Fruit fly (Drosophila melanogaster) whole organism, prepupa: ENCODE data around the gene CG9705.

Experiments used
- CG10631 ChIP-seq: fragments of 200-800 bp; sonication (Bioruptor generic); optimal IDR thresholded peaks from 2 replicates; lab custom pipeline; 2016; ENCODE audit warnings: missing biosample characterization, missing genetic modification characterization
- CG10669 ChIP-seq: fragments of 200-800 bp; sonication (Bioruptor generic); optimal IDR thresholded peaks from 3 replicates; lab custom pipeline; 2018; ENCODE audit warnings: missing biosample characterization, mild to moderate bottlenecking, missing genetic modification characterization, moderate library complexity
- CG11294 ChIP-seq: fragments of 200-800 bp; sonication (Bioruptor generic); IDR thresholded peaks from 2 replicates; pipeline ENCODE4 v1.3.6; 2022; ENCODE audit warnings: missing biosample characterization, missing genetic modification characterization
- CG11902 ChIP-seq: fragments of 200-800 bp; sonication (Bioruptor generic); optimal IDR thresholded peaks from 3 replicates; lab custom pipeline; 2016; ENCODE audit warnings: missing biosample characterization, missing genetic modification characterization
- CG15336 ChIP-seq: fragments of 200-800 bp; sonication (Bioruptor generic); IDR thresholded peaks from 2 replicates; pipeline ENCODE4 v1.3.6; 2022; ENCODE audit warnings: missing biosample characterization, missing genetic modification characterization
- CG1621 ChIP-seq: fragments of 200-800 bp; sonication (Bioruptor generic); optimal IDR thresholded peaks from 3 replicates; lab custom pipeline; 2018; ENCODE audit warnings: missing biosample characterization, mild to moderate bottlenecking, missing genetic modification characterization
- CG3032 ChIP-seq: fragments of 200-800 bp; optimal IDR thresholded peaks from 2 replicates; lab custom pipeline; 2019; ENCODE audit warnings: missing biosample characterization, mild to moderate bottlenecking, missing genetic modification characterization, moderate library complexity
- CG31627 ChIP-seq: fragments of 200-800 bp; sonication (Bioruptor generic); optimal IDR thresholded peaks from 3 replicates; lab custom pipeline; 2016; ENCODE audit warnings: missing biosample characterization, missing genetic modification characterization
- CG3919 ChIP-seq: fragments of 200-800 bp; sonication (Bioruptor generic); optimal IDR thresholded peaks from 3 replicates; lab custom pipeline; 2016; ENCODE audit warnings: missing biosample characterization, missing genetic modification characterization
- CG6276 ChIP-seq: fragments of 200-800 bp; sonication (Bioruptor generic); optimal IDR thresholded peaks from 2 replicates; lab custom pipeline; 2017; ENCODE audit warnings: missing biosample characterization, mild to moderate bottlenecking, missing genetic modification characterization
- CG6792 ChIP-seq: fragments of 200-800 bp; sonication (Bioruptor generic); optimal IDR thresholded peaks from 3 replicates; lab custom pipeline; 2016; ENCODE audit warnings: missing biosample characterization, missing genetic modification characterization
- CG6808 ChIP-seq: fragments of 200-800 bp; sonication (Bioruptor generic); optimal IDR thresholded peaks from 3 replicates; lab custom pipeline; 2017; ENCODE audit warnings: missing biosample characterization, missing genetic modification characterization, mild to moderate bottlenecking, moderate library complexity, missing genetic modification reagents
- CG6854 ChIP-seq: fragments of 200-800 bp; sonication (Bioruptor generic); optimal IDR thresholded peaks from 2 replicates; lab custom pipeline; 2017; ENCODE audit warnings: missing biosample characterization, mild to moderate bottlenecking, missing genetic modification characterization
- CG7368 ChIP-seq: fragments of 200-800 bp; sonication (Bioruptor generic); optimal IDR thresholded peaks from 3 replicates; lab custom pipeline; 2016; ENCODE audit warnings: missing biosample characterization, missing genetic modification characterization
- Eip75B ChIP-seq: fragments of 200-800 bp; sonication (Bioruptor generic); optimal IDR thresholded peaks from 3 replicates; lab custom pipeline; 2016; ENCODE audit warnings: missing biosample characterization, missing genetic modification characterization
- Eip78C ChIP-seq: fragments of 200-800 bp; sonication (Bioruptor generic); peaks from one replicate; lab custom pipeline; 2016; ENCODE audit warnings: missing biosample characterization, missing genetic modification characterization
- Eip93F ChIP-seq: fragments of 200-800 bp; sonication (Bioruptor generic); optimal IDR thresholded peaks from 2 replicates; lab custom pipeline; 2016; ENCODE audit warnings: missing biosample characterization, mild to moderate bottlenecking, missing genetic modification characterization
- Ets21C ChIP-seq: fragments of 200-800 bp; sonication (Bioruptor generic); optimal IDR thresholded peaks from 3 replicates; lab custom pipeline; 2016; ENCODE audit warnings: missing biosample characterization, missing genetic modification characterization
- Ets96B ChIP-seq: fragments of 200-800 bp; optimal IDR thresholded peaks from 2 replicates; lab custom pipeline; 2019; ENCODE audit warnings: missing biosample characterization, mild to moderate bottlenecking, missing genetic modification characterization, moderate library complexity
- Gug ChIP-seq: fragments of 200-800 bp; sonication (Bioruptor generic); IDR thresholded peaks from 2 replicates; pipeline ENCODE4 v1.3.6; 2022; ENCODE audit warnings: missing biosample characterization, missing genetic modification characterization
- Hr38 ChIP-seq: sonication (Bioruptor generic); optimal IDR thresholded peaks from 2 replicates; lab custom pipeline; 2016; ENCODE audit warnings: missing biosample characterization, missing genetic modification characterization
- Hr39 ChIP-seq: fragments of 200-800 bp; sonication (Bioruptor generic); optimal IDR thresholded peaks from 2 replicates; lab custom pipeline; 2016; ENCODE audit warnings: missing biosample characterization, missing genetic modification characterization
- Hr4 ChIP-seq: fragments of 200-800 bp; sonication (Bioruptor generic); optimal IDR thresholded peaks from 3 replicates; lab custom pipeline; 2016; ENCODE audit warnings: missing biosample characterization, missing genetic modification characterization
- OdsH ChIP-seq: fragments of 200-800 bp; sonication (Bioruptor generic); optimal IDR thresholded peaks from 3 replicates; lab custom pipeline; 2016; ENCODE audit warnings: missing biosample characterization, missing genetic modification characterization
- Sox102F ChIP-seq: fragments of 200-800 bp; sonication (Bioruptor generic); optimal IDR thresholded peaks from 2 replicates; lab custom pipeline; 2016; ENCODE audit warnings: missing biosample characterization, mild to moderate bottlenecking, missing genetic modification characterization
- Sox14 ChIP-seq: fragments of 200-800 bp; sonication (Bioruptor generic); optimal IDR thresholded peaks from 3 replicates; lab custom pipeline; 2016; ENCODE audit warnings: missing biosample characterization, missing genetic modification characterization
- Sox15 ChIP-seq: fragments of 200-800 bp; sonication (Bioruptor generic); optimal IDR thresholded peaks from 3 replicates; lab custom pipeline; 2016; ENCODE audit warnings: missing biosample characterization, missing genetic modification characterization
- acj6 ChIP-seq: fragments of 200-800 bp; sonication (Bioruptor generic); optimal IDR thresholded peaks from 3 replicates; lab custom pipeline; 2016; ENCODE audit warnings: missing biosample characterization, missing genetic modification characterization
- cyc ChIP-seq: fragments of 200-800 bp; sonication (Bioruptor generic); optimal IDR thresholded peaks from 3 replicates; lab custom pipeline; 2016; ENCODE audit warnings: missing biosample characterization, missing genetic modification characterization
- dac ChIP-seq: fragments of 200-800 bp; sonication (Bioruptor generic); optimal IDR thresholded peaks from 2 replicates; lab custom pipeline; 2017; ENCODE audit warnings: missing biosample characterization, mild to moderate bottlenecking, missing genetic modification characterization
- dsx ChIP-seq: fragments of 200-800 bp; optimal IDR thresholded peaks from 3 replicates; lab custom pipeline; 2019; ENCODE audit warnings: missing biosample characterization, mild to moderate bottlenecking, missing genetic modification characterization, moderate library complexity; ENCODE audit not compliant: poor library complexity, severe bottlenecking
- eg ChIP-seq: fragments of 200-800 bp; sonication (Bioruptor generic); IDR thresholded peaks from 3 replicates; pipeline ENCODE4 v1.3.6; 2022; ENCODE audit warnings: missing biosample characterization, missing genetic modification characterization
- esn ChIP-seq: fragments of 200-800 bp; sonication (Bioruptor generic); optimal IDR thresholded peaks from 2 replicates; lab custom pipeline; 2016; ENCODE audit warnings: missing biosample characterization, mild to moderate bottlenecking, missing genetic modification characterization, moderate library complexity
- fd85E ChIP-seq: fragments of 200-800 bp; sonication (Bioruptor generic); optimal IDR thresholded peaks from 3 replicates; lab custom pipeline; 2016; ENCODE audit warnings: missing biosample characterization, missing genetic modification characterization
- fkh ChIP-seq: fragments of 200-800 bp; sonication (Bioruptor generic); optimal IDR thresholded peaks from 3 replicates; lab custom pipeline; 2017; ENCODE audit warnings: missing biosample characterization, mild to moderate bottlenecking, missing genetic modification characterization, moderate library complexity
- lz ChIP-seq: fragments of 200-800 bp; sonication (Bioruptor generic); optimal IDR thresholded peaks from 3 replicates; lab custom pipeline; 2016; ENCODE audit warnings: missing biosample characterization, missing genetic modification characterization
- pdm3 ChIP-seq: fragments of 200-800 bp; sonication (Bioruptor generic); optimal IDR thresholded peaks from 3 replicates; lab custom pipeline; 2016; ENCODE audit warnings: missing biosample characterization, missing genetic modification characterization
- salr ChIP-seq, 2 experiments: fragments of 200-800 bp; sonication (Bioruptor generic); optimal IDR thresholded peaks; 3 replicates each; lab custom pipeline; 2016 to 2018; ENCODE audit warnings: missing biosample characterization in 2 of 2, missing genetic modification characterization in 2 of 2, mild to moderate bottlenecking in 1 of 2
- svp ChIP-seq: fragments of 200-800 bp; sonication (Bioruptor generic); peaks from one replicate; lab custom pipeline; 2016; ENCODE audit warnings: missing biosample characterization, missing genetic modification characterization
- topi ChIP-seq: fragments of 200-800 bp; sonication (Bioruptor generic); optimal IDR thresholded peaks from 3 replicates; lab custom pipeline; 2016; ENCODE audit warnings: missing biosample characterization, missing genetic modification characterization
- vri ChIP-seq: fragments of 200-800 bp; sonication (Bioruptor generic); optimal IDR thresholded peaks from 3 replicates; lab custom pipeline; 2016; ENCODE audit warnings: missing biosample characterization, mild to moderate bottlenecking, missing genetic modification characterization

Gene CG9705

DNA sequence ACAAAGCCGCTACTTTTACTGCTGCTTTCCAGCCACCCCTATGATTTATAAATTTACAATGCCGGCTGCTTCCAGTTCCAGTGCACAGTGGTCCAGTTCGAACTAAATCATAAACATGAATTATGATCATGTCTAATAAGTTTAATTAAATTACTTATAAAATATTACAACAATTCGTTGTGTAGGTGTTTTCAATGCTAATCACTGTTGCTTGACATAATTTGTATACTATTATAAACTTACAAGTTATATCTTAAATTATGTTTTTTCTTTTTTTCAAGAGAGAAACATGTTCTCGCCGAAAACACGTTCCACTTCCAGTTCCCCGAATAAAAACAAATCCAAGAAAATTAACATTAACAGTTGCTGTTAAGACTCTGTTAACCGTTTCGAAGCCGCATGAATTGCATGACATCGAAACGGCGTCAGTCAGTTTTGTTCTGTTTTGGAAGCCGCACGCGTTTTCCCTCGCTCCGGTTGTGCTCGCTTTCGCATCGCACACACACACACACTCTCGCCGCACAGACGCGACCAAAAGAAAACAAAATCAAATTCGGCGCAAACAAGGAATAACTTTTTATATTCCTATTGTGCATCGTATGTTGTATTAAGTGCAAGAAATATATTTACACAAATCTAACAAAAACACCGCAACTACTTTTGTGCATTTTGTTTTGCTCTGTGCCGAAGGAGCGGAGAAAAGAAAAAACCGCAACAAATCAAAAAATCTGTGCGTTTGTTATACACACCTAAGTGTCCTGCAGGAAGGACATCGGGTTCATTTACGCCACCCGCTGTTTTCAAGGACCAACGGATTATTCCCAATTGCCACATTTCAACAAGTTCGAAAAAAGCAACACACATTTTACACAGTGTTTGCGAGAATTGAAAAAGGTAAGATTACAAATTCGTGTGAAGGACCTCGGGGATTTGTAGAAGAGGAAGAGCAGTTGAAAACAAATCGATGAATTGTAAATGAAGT lies 14.0 kb upstream of the CG9705 start, which contains the start of gene Nrt (continued):
- peak; percentile 60 for TF ChIP-seq Hr4 (GFP tag; lab: Kevin White, UChicago)
- peak; percentile 52 for TF ChIP-seq CG10669 (GFP tag; lab: Kevin White, UChicago)
- TF ChIP-seq CG6808 (GFP tag; lab: Kevin White, UChicago): peak; percentile 76
- peak; percentile 75 for TF ChIP-seq CG15336 (GFP tag; lab: Robert Waterston, UW)
- TF ChIP-seq CG7368 (GFP tag; lab: Kevin White, UChicago): peak; percentile 23
- no peak for TF ChIP-seq Ets21C
- no peak for TF ChIP-seq svp
- peak; percentile 55 for TF ChIP-seq OdsH (GFP tag; lab: Kevin White, UChicago)
- TF ChIP-seq fd85E (GFP tag; lab: Kevin White, UChicago): peak; percentile 23
- peak; percentile 18 for TF ChIP-seq CG1621 (tag; lab: Kevin White, UChicago)
- peak in 1 of 2 experiments; percentile 68 for TF ChIP-seq salr (GFP tag; optimal IDR thresholded peaks at IDR 0.05; lab: Kevin White, UChicago)

DNA sequence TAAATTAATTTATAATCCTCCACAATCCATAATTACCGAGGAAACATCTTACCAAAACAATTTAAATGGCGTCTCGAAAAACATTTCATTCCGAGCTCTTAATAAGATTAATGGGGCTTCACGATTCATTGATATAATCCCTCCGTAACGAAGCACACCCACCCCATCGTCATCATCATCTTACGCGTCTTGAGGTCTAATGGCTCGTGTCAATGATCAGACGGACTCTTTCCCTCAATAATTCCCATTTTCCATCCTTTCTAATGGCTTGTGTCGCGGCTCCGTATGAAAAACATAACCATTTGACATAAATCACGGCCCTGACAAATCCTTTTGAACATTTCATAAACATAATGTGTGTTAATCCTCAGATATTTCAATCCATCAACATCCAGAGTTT lies 13.0 kb upstream of the CG9705 start:
- TF ChIP-seq pdm3 (GFP tag; lab: Kevin White, UChicago): no peak
- no peak for TF ChIP-seq CG10669 (GFP tag; lab: Kevin White, UChicago)
- TF ChIP-seq CG15336 (GFP tag; lab: Robert Waterston, UW): no peak
- TF ChIP-seq CG6854: no peak
- TF ChIP-seq CG31627 (GFP tag; lab: Kevin White, UChicago): no peak
- TF ChIP-seq Hr38 (GFP tag; lab: Kevin White, UChicago): no peak
- TF ChIP-seq Sox14 (GFP tag; lab: Kevin White, UChicago): no peak
- TF ChIP-seq CG6276 (GFP tag; lab: Kevin White, UChicago): no peak
- no peak for TF ChIP-seq CG11294

DNA sequence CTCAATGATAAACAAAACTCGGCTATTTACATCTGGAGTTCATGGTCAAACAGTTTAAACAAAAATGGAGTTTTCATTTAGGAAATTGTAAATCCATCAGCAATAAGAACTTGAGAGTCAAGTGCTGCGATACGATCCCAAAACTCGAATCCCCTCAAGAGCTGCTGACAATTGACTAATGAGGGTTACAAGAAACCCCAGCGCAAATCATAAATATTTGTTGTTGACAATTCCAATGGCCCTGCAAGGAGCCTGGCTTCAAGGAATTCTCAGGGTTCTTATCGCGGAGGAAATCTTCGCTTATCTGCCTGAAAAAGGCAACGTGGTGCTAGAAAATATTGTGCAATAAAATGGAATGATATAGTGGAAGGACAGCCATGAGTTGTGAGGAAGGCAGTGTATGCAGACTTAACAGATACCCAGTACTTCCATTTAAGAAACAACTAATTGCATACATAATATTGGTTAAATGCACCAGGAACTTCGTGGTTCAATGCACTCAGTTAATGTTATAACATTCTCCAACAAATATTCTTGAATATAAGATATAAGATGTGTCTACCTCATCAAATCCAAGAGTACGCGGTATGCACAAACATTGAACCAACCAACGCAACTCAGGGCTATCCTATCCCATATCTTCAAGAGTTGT lies 11.8 kb upstream of the CG9705 start:
- TF ChIP-seq fd85E (GFP tag; lab: Kevin White, UChicago) (no peak), Gug (GFP tag; lab: Robert Waterston, UW) (no peak), Ets96B (tag; lab: Kevin White, UChicago) (peak; percentile 23), CG3919 (GFP tag; lab: Kevin White, UChicago) (peak; percentile 4), Eip78C (GFP tag; lab: Kevin White, UChicago) (peak; percentile 68), esn (no peak), Ets21C (no peak), fkh (peak; percentile 52), eg (GFP tag; lab: Robert Waterston, UW) (0 out of 3 replicates have a peak, but pooled peaks have one; percentile 38), acj6 (GFP tag; lab: Kevin White, UChicago) (peak; percentile 11), CG6854 (no peak), CG3032 (tag; lab: Kevin White, UChicago) (no peak), CG10631 (GFP tag; lab: Kevin White, UChicago) (peak; percentile 18), CG11902 (GFP tag; lab: Kevin White, UChicago) (no peak)
- TF ChIP-seq, all 60 proteins: peak for 7

DNA sequence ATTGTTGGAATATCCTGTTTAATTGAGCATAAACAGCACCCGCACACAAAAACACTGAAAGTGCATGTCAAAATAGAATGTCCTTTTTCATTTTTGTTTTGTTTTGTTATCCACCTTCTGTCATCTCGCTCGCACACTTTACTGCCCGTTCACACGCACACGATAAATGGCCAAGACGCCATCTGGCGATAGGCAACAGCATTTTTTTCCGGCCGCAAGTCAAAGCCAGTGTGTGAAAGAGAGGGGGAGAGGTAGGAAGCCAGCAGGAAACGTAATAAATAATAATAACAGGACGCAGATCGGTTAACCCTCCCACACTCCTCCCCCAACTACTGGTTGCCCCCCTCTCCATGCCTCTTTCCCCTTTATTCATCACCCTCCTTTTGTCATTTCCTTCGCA lies 10.0 kb upstream of the CG9705 start:
- no peak for TF ChIP-seq vri
- TF ChIP-seq CG6792: peak; percentile 4
- TF ChIP-seq dsx (GFP tag; lab: Kevin White, UChicago): peak; percentile 19
- no peak for TF ChIP-seq Eip93F (GFP tag; lab: Kevin White, UChicago)
- TF ChIP-seq CG15336 (GFP tag; lab: Robert Waterston, UW): 0 out of 2 replicates have a peak, but pooled peaks have one; percentile 7
- peak; percentile 58 for TF ChIP-seq CG1621 (tag; lab: Kevin White, UChicago)
- no peak for TF ChIP-seq Sox15 (GFP tag; lab: Kevin White, UChicago)
- no peak for TF ChIP-seq CG3032 (tag; lab: Kevin White, UChicago)
- TF ChIP-seq Sox102F (GFP tag; lab: Kevin White, UChicago): peak; percentile 11
- peak; percentile 36; the same call in 1 of the 3 replicates for TF ChIP-seq eg (GFP tag; lab: Robert Waterston, UW)
- no peak for TF ChIP-seq lz (GFP tag; lab: Kevin White, UChicago)
- no peak for TF ChIP-seq Ets21C
- TF ChIP-seq CG11902 (GFP tag; lab: Kevin White, UChicago): no peak
- no peak for TF ChIP-seq Hr39
- TF ChIP-seq CG6854: peak; percentile 23
- no peak for TF ChIP-seq Hr38 (GFP tag; lab: Kevin White, UChicago)
- TF ChIP-seq Ets96B (tag; lab: Kevin White, UChicago): no peak
- TF ChIP-seq CG7368 (GFP tag; lab: Kevin White, UChicago): peak; percentile 16
- no peak for TF ChIP-seq dac (GFP tag; lab: Kevin White, UChicago)
- TF ChIP-seq cyc: no peak
- TF ChIP-seq fd85E (GFP tag; lab: Kevin White, UChicago): no peak
- peak; percentile 64 for TF ChIP-seq Eip78C (GFP tag; lab: Kevin White, UChicago)
- TF ChIP-seq topi (GFP tag; lab: Kevin White, UChicago): no peak
- no peak for TF ChIP-seq Eip75B (GFP tag; lab: Kevin White, UChicago)
- peak; percentile 60 for TF ChIP-seq CG6808 (GFP tag; lab: Kevin White, UChicago)
